Fruit fly (Drosophila melanogaster) whole organism, embryonic: ENCODE results near the gene Gale.

Experiments used
- Abd-B ChIP-seq: fragments of 200-800 bp; sonication (Bioruptor generic); optimal IDR thresholded peaks from 2 replicates; lab custom pipeline; 2018; ENCODE audit warnings: missing biosample characterization, mild to moderate bottlenecking, missing genetic modification characterization, moderate library complexity
- Atf3 ChIP-seq: fragments of 200-800 bp; sonication (Bioruptor generic); optimal IDR thresholded peaks from 3 replicates; lab custom pipeline; 2016; ENCODE audit warnings: missing biosample characterization, missing genetic modification characterization
- CG10209 ChIP-seq: fragments of 200-800 bp; sonication (Bioruptor generic); optimal IDR thresholded peaks from 3 replicates; lab custom pipeline; 2017; ENCODE audit warnings: missing biosample characterization, mild to moderate bottlenecking, missing genetic modification characterization, missing genetic modification reagents
- CG10366 ChIP-seq: fragments of 200-800 bp; sonication (Bioruptor generic); IDR thresholded peaks from 2 replicates; pipeline ENCODE4 v1.3.6; 2022; ENCODE audit warnings: missing biosample characterization, missing genetic modification characterization
- CG11093 ChIP-seq: fragments of 200-800 bp; sonication (Bioruptor generic); IDR thresholded peaks from 3 replicates; pipeline ENCODE4 v1.3.6; 2022; ENCODE audit warnings: missing biosample characterization, missing genetic modification characterization
- CG11456 ChIP-seq: fragments of 200-800 bp; sonication (Bioruptor generic); IDR thresholded peaks from 3 replicates; pipeline ENCODE4 v1.3.6; 2022; ENCODE audit warnings: missing biosample characterization, missing genetic modification characterization
- CG11504 ChIP-seq: fragments of 200-800 bp; sonication (Bioruptor generic); optimal IDR thresholded peaks from 3 replicates; lab custom pipeline; 2019; ENCODE audit warnings: missing biosample characterization, mild to moderate bottlenecking, missing genetic modification characterization, moderate library complexity
- CG11560 ChIP-seq: fragments of 200-800 bp; sonication (Bioruptor generic); IDR thresholded peaks from 3 replicates; pipeline ENCODE4 v1.3.6; 2022; ENCODE audit warnings: missing biosample characterization, missing genetic modification characterization
- CG13424 ChIP-seq: fragments of 200-800 bp; sonication (Bioruptor generic); optimal IDR thresholded peaks from 2 replicates; lab custom pipeline; 2019; ENCODE audit warnings: missing biosample characterization, mild to moderate bottlenecking, missing genetic modification characterization, moderate library complexity
- CG16813 ChIP-seq: fragments of 200-800 bp; sonication (Bioruptor generic); IDR thresholded peaks from 3 replicates; pipeline ENCODE4 v1.3.6; 2022; ENCODE audit warnings: missing biosample characterization, missing genetic modification characterization; ENCODE audit not compliant: partially characterized antibody
- CG17612 ChIP-seq: fragments of 200-800 bp; sonication (Bioruptor generic); IDR thresholded peaks from 2 replicates; pipeline ENCODE4 v1.3.6; 2022; ENCODE audit warnings: missing biosample characterization, missing genetic modification characterization
- CG31441 ChIP-seq: fragments of 200-800 bp; sonication (Bioruptor generic); IDR thresholded peaks from 2 replicates; pipeline ENCODE4 v1.3.6; 2022; ENCODE audit warnings: missing biosample characterization, missing genetic modification characterization
- CG32772 ChIP-seq: fragments of 200-800 bp; sonication (Bioruptor generic); IDR thresholded peaks from 2 replicates; pipeline ENCODE4 v1.3.6; 2022; ENCODE audit warnings: missing biosample characterization, missing genetic modification characterization
- CG42726 ChIP-seq: fragments of 200-800 bp; sonication (Bioruptor generic); IDR thresholded peaks from 2 replicates; pipeline ENCODE4 v1.3.6; 2022; ENCODE audit warnings: missing biosample characterization, missing genetic modification characterization; ENCODE audit not compliant: partially characterized antibody
- CG43689 ChIP-seq: fragments of 200-800 bp; sonication (Bioruptor generic); IDR thresholded peaks from 2 replicates; pipeline ENCODE4 v1.3.6; 2022; ENCODE audit warnings: missing biosample characterization, missing genetic modification characterization
- CG5245 ChIP-seq: fragments of 200-800 bp; sonication (Bioruptor generic); optimal IDR thresholded peaks from 3 replicates; lab custom pipeline; 2016; ENCODE audit warnings: missing biosample characterization, missing genetic modification characterization
- CG6654 ChIP-seq: fragments of 200-800 bp; sonication (Bioruptor generic); optimal IDR thresholded peaks from 2 replicates; lab custom pipeline; 2017; ENCODE audit warnings: missing biosample characterization, mild to moderate bottlenecking, missing genetic modification characterization
- CG7839 ChIP-seq: fragments of 200-800 bp; sonication (Bioruptor generic); optimal IDR thresholded peaks from 3 replicates; lab custom pipeline; 2018; ENCODE audit warnings: missing biosample characterization, mild to moderate bottlenecking, missing genetic modification characterization, moderate library complexity
- CG7963 ChIP-seq: fragments of 200-800 bp; sonication (Bioruptor generic); IDR thresholded peaks from 3 replicates; pipeline ENCODE4 v1.3.6; 2022; ENCODE audit warnings: missing biosample characterization, missing genetic modification characterization; ENCODE audit not compliant: partially characterized antibody
- Dbx ChIP-seq: fragments of 200-800 bp; sonication (Bioruptor generic); IDR thresholded peaks from 3 replicates; pipeline ENCODE4 v1.3.6; 2022; ENCODE audit warnings: missing biosample characterization, missing genetic modification characterization
- Ets97D ChIP-seq: fragments of 200-800 bp; sonication (Bioruptor generic); optimal IDR thresholded peaks from 3 replicates; lab custom pipeline; 2016; ENCODE audit warnings: missing biosample characterization, missing genetic modification characterization
- Gsc ChIP-seq: fragments of 200-800 bp; sonication (Bioruptor generic); IDR thresholded peaks from 2 replicates; pipeline ENCODE4 v1.3.6; 2022; ENCODE audit warnings: missing biosample characterization, missing genetic modification characterization
- Hmr ChIP-seq: fragments of 200-800 bp; sonication (Bioruptor generic); optimal IDR thresholded peaks from 3 replicates; lab custom pipeline; 2017; ENCODE audit warnings: mild to moderate bottlenecking, missing biosample characterization, missing genetic modification reagents, missing genetic modification characterization
- Hr78 ChIP-seq, 2 experiments: fragments of 200-800 bp in 1 of 2; fragments of >200 bp in 1 of 2; sonication (Bioruptor generic) in 1 of 2; optimal IDR thresholded peaks; 2 replicates each; lab custom pipeline; 2017 to 2019; ENCODE audit warnings: missing biosample characterization in 2 of 2, missing genetic modification characterization in 2 of 2, mild to moderate bottlenecking in 1 of 2, moderate library complexity in 1 of 2
- Jarid2 ChIP-seq: fragments of 200-800 bp; sonication (Bioruptor generic); optimal IDR thresholded peaks from 3 replicates; lab custom pipeline; 2017; ENCODE audit warnings: mild to moderate bottlenecking, missing biosample characterization, missing genetic modification reagents, missing genetic modification characterization
- Mrtf ChIP-seq: fragments of 200-800 bp; sonication (Bioruptor generic); IDR thresholded peaks from 3 replicates; pipeline ENCODE4 v1.3.6; 2022; ENCODE audit warnings: missing biosample characterization, missing genetic modification characterization
- Oaz ChIP-seq: fragments of 200-800 bp; sonication (Bioruptor generic); IDR thresholded peaks from 2 replicates; pipeline ENCODE4 v1.3.6; 2022; ENCODE audit warnings: missing biosample characterization, missing genetic modification characterization
- Sry-δ ChIP-seq: fragments of 200-800 bp; sonication (Bioruptor generic); optimal IDR thresholded peaks from 2 replicates; lab custom pipeline; 2016; ENCODE audit warnings: missing biosample characterization, missing genetic modification characterization
- bowl ChIP-seq: fragments of 200-800 bp; sonication (Bioruptor generic); IDR thresholded peaks from 2 replicates; pipeline ENCODE4 v1.3.6; 2022; ENCODE audit warnings: missing biosample characterization, missing genetic modification characterization
- caup ChIP-seq: fragments of 200-800 bp; sonication (Bioruptor generic); optimal IDR thresholded peaks from 3 replicates; lab custom pipeline; 2017; ENCODE audit warnings: missing biosample characterization, mild to moderate bottlenecking, missing genetic modification characterization, moderate library complexity; ENCODE audit not compliant: severe bottlenecking
- corto ChIP-seq: fragments of 200-800 bp; sonication (Bioruptor generic); optimal IDR thresholded peaks from 2 replicates; lab custom pipeline; 2016; ENCODE audit warnings: missing biosample characterization, mild to moderate bottlenecking, missing genetic modification characterization, moderate library complexity
- crc ChIP-seq: fragments of 200-800 bp; sonication (Bioruptor generic); optimal IDR thresholded peaks from 2 replicates; lab custom pipeline; 2016; ENCODE audit warnings: missing biosample characterization, missing genetic modification characterization
- da ChIP-seq: fragments of 200-800 bp; sonication (Bioruptor generic); optimal IDR thresholded peaks from 2 replicates; lab custom pipeline; 2016; ENCODE audit warnings: missing biosample characterization, missing genetic modification characterization
- ewg ChIP-seq: fragments of 200-800 bp; sonication (Bioruptor generic); optimal IDR thresholded peaks from 3 replicates; lab custom pipeline; 2017; ENCODE audit warnings: mild to moderate bottlenecking, missing biosample characterization, missing genetic modification reagents, missing genetic modification characterization
- gem ChIP-seq: fragments of 200-800 bp; sonication (Bioruptor generic); optimal IDR thresholded peaks from 2 replicates; lab custom pipeline; 2019; ENCODE audit warnings: missing biosample characterization, mild to moderate bottlenecking, missing genetic modification characterization, moderate library complexity
- ken ChIP-seq: fragments of 200-800 bp; sonication (Bioruptor generic); IDR thresholded peaks from 3 replicates; pipeline ENCODE4 v1.3.6; 2022; ENCODE audit warnings: missing biosample characterization, missing genetic modification characterization
- kni ChIP-seq: fragments of 200-800 bp; sonication (Bioruptor generic); optimal IDR thresholded peaks from 3 replicates; lab custom pipeline; 2017; ENCODE audit warnings: mild to moderate bottlenecking, missing biosample characterization, missing genetic modification reagents, missing genetic modification characterization
- lilli ChIP-seq: fragments of 200-800 bp; sonication (Bioruptor generic); optimal IDR thresholded peaks from 3 replicates; lab custom pipeline; 2016; ENCODE audit warnings: missing biosample characterization, missing genetic modification characterization
- lov ChIP-seq, 2 experiments: fragments of 200-800 bp in 1 of 2; fragments of >200 bp in 1 of 2; sonication (Bioruptor generic) in 1 of 2; IDR thresholded peaks in 1 of 2; optimal IDR thresholded peaks in 1 of 2; 2 replicates in 1 of 2; 3 replicates in 1 of 2; pipeline versions ENCODE4 v1.3.6 to Lab custom; 2017 to 2022; ENCODE audit warnings: missing biosample characterization in 1 of 2, missing genetic modification characterization in 1 of 2
- nom ChIP-seq: fragments of 200-800 bp; sonication (Bioruptor generic); optimal IDR thresholded peaks from 2 replicates; lab custom pipeline; 2017; ENCODE audit warnings: missing biosample characterization, missing genetic modification characterization, mild to moderate bottlenecking, moderate library complexity, missing genetic modification reagents
- pho ChIP-seq: fragments of 200-800 bp; sonication (Bioruptor generic); optimal IDR thresholded peaks from 2 replicates; lab custom pipeline; 2016; ENCODE audit warnings: missing biosample characterization, missing genetic modification characterization
- prd ChIP-seq, 3 experiments: fragments of >200 bp in 2 of 3; fragments of 200-800 bp in 1 of 3; sonication (Bioruptor generic) in 1 of 3; optimal IDR thresholded peaks in 2 of 3; IDR thresholded peaks in 1 of 3; 2 replicates in 2 of 3; 3 replicates in 1 of 3; pipeline versions ENCODE4 v1.3.6 to Lab custom; 2017 to 2022; ENCODE audit warnings: missing biosample characterization in 1 of 3, missing genetic modification characterization in 1 of 3
- pzg ChIP-seq: fragments of 200-800 bp; sonication (Bioruptor generic); optimal IDR thresholded peaks from 3 replicates; lab custom pipeline; 2018; ENCODE audit warnings: missing biosample characterization, mild to moderate bottlenecking, missing genetic modification characterization, moderate library complexity
- sc ChIP-seq, 3 experiments: fragments of >200 bp in 2 of 3; fragments of 200-800 bp in 1 of 3; sonication (Bioruptor generic) in 1 of 3; optimal IDR thresholded peaks; 2 replicates in 2 of 3; 3 replicates in 1 of 3; lab custom pipeline; 2017; ENCODE audit warnings: mild to moderate bottlenecking in 1 of 3, missing biosample characterization in 1 of 3, missing genetic modification characterization in 1 of 3, missing genetic modification reagents in 1 of 3
- sens-2 ChIP-seq: fragments of 200-800 bp; sonication (Bioruptor generic); IDR thresholded peaks from 2 replicates; pipeline ENCODE4 v1.3.6; 2022; ENCODE audit warnings: missing biosample characterization, missing genetic modification characterization
- tll ChIP-seq, 2 experiments: fragments of 200-800 bp in 1 of 2; fragments of >200 bp in 1 of 2; sonication (Bioruptor generic) in 1 of 2; optimal IDR thresholded peaks; 2 replicates each; lab custom pipeline; 2017 to 2019; ENCODE audit warnings: missing biosample characterization in 2 of 2, missing genetic modification characterization in 2 of 2, mild to moderate bottlenecking in 1 of 2, moderate library complexity in 1 of 2

Gene Gale

dm6 chr3L:627819-628601 lies 20.3 kb upstream of the Gale start (continued):
- TF ChIP-seq tll (GFP tag; optimal IDR thresholded peaks at IDR 0.05; lab: Kevin White, UChicago) (no peak), ken (GFP tag; lab: Robert Waterston, UW) (peak; percentile 40; the same call in 1 of the 3 replicates), Mrtf (GFP tag; lab: Robert Waterston, UW) (peak; percentile 30; the same call in 1 of the 3 replicates), CG11093 (GFP tag; lab: Robert Waterston, UW) (no peak), lilli (GFP tag; lab: Kevin White, UChicago) (peak; percentile 64), Gsc (GFP tag; lab: Robert Waterston, UW) (no peak), CG10209 (peak; percentile 41), da (GFP tag; lab: Kevin White, UChicago) (no peak), bowl (GFP tag; lab: Robert Waterston, UW) (no peak; the same call in 1 of the 2 replicates), CG10366 (peak; percentile 76), prd (optimal IDR thresholded peaks at IDR 0.05; lab: Kevin White, UChicago) (no peak), prd (GFP tag; IDR thresholded peaks at IDR 0.05; lab: Robert Waterston, UW) (peak; percentile 75), sc (optimal IDR thresholded peaks at IDR 0.05; lab: Kevin White, UChicago) (no peak), sc (GFP tag; optimal IDR thresholded peaks at IDR 0.05; lab: Kevin White, UChicago) (no peak), CG43689 (no peak), caup (GFP tag; lab: Kevin White, UChicago) (peak; percentile 36), pho (peak; percentile 39), CG6654 (GFP tag; lab: Kevin White, UChicago) (no peak), CG17612 (GFP tag; lab: Robert Waterston, UW) (0 out of 2 replicates have a peak, but pooled peaks have one; percentile 13), CG7963 (GFP tag; lab: Robert Waterston, UW) (no peak), ewg (GFP tag; lab: Kevin White, UChicago) (no peak), CG11560 (tag; lab: Robert Waterston, UW) (no peak), Jarid2 (GFP tag; lab: Kevin White, UChicago) (peak; percentile 96), lov (optimal IDR thresholded peaks at IDR 0.05; lab: Kevin White, UChicago) (no peak), lov (GFP tag; IDR thresholded peaks at IDR 0.05; lab: Robert Waterston, UW) (0 out of 3 replicates have a peak, but pooled peaks have one; percentile 47), CG31441 (GFP tag; lab: Robert Waterston, UW) (no peak), CG11504 (tag; lab: Kevin White, UChicago) (peak; percentile 25), CG32772 (GFP tag; lab: Robert Waterston, UW) (peak; percentile 59), Atf3 (GFP tag; lab: Kevin White, UChicago) (peak; percentile 38), CG5245 (GFP tag; lab: Kevin White, UChicago) (no peak), Sry-δ (no peak), CG13424 (tag; lab: Kevin White, UChicago) (peak; percentile 32), crc (GFP tag; lab: Kevin White, UChicago) (no peak), gem (tag; lab: Kevin White, UChicago) (peak; percentile 54), CG16813 (GFP tag; lab: Robert Waterston, UW) (no peak), Abd-B (peak; percentile 14), Dbx (peak; percentile 72), CG7839 (tag; lab: Kevin White, UChicago) (peak; percentile 37), pzg (GFP tag; lab: Kevin White, UChicago) (peak; percentile 22), Oaz (GFP tag; lab: Robert Waterston, UW) (no peak), CG11456 (GFP tag; lab: Robert Waterston, UW) (peak; percentile 62; the same call in 2 of the 3 replicates), Hmr (peak; percentile 67), CG42726 (GFP tag; lab: Robert Waterston, UW) (no peak; the same call in 1 of the 2 replicates), kni (GFP tag; lab: Kevin White, UChicago) (peak; percentile 100), corto (GFP tag; lab: Kevin White, UChicago) (no peak), sens-2 (no peak; the same call in 1 of the 2 replicates), Ets97D (no peak), Hr78 (GFP tag; optimal IDR thresholded peaks at IDR 0.05; lab: Kevin White, UChicago) (peak in 1 of 2 experiments; percentile 83), nom (GFP tag; lab: Kevin White, UChicago) (peak; percentile 55)
